Fruit fly (Drosophila melanogaster): Measurements from ENCODE around the gene betaTub85D.

The betaTub85D gene

dm6 chr3R:9399951-9400392, 10.1 kb downstream of the betaTub85D start, which contains the start of gene CG34117 (continued):
- peak; percentile 75 for TF ChIP-seq dmrt99B (tag; optimal IDR thresholded peaks at IDR 0.05)
- no peak for TF ChIP-seq Dll (GFP tag; IDR thresholded peaks at IDR 0.05; ENCODE audit: partially characterized antibody)
- peak; percentile 58 for TF ChIP-seq CG16815 (GFP tag; optimal IDR thresholded peaks at IDR 0.05)
- TF ChIP-seq CG17612 (GFP tag; IDR thresholded peaks at IDR 0.05) = peak; percentile 5; the same call in 1 of the 2 replicates
- TF ChIP-seq CG12155 (GFP tag; optimal IDR thresholded peaks at IDR 0.05) = peak; percentile 81
- TF ChIP-seq ttk (GFP tag; IDR thresholded peaks at IDR 0.05) = peak; percentile 67
- peak; percentile 17 for TF ChIP-seq dm (GFP tag; optimal IDR thresholded peaks at IDR 0.05)
- peak; percentile 78 for TF ChIP-seq Aef1 (GFP tag; IDR thresholded peaks at IDR 0.05)
- TF ChIP-seq p53 (GFP tag; optimal IDR thresholded peaks at IDR 0.05) = no peak
- TF ChIP-seq CG3726 (GFP tag; IDR thresholded peaks at IDR 0.05) = 0 out of 3 replicates have a peak, but pooled peaks have one; percentile 17
- no peak for TF ChIP-seq CG3163 (GFP tag; optimal IDR thresholded peaks at IDR 0.05)
- peak; percentile 91 for TF ChIP-seq Xbp1 (GFP tag; optimal IDR thresholded peaks at IDR 0.05)
- TF ChIP-seq emc (GFP tag; optimal IDR thresholded peaks at IDR 0.05) = no peak
- peak; percentile 81 for TF ChIP-seq CG3847 (GFP tag; IDR thresholded peaks at IDR 0.05)
- TF ChIP-seq CG7987 (GFP tag; optimal IDR thresholded peaks at IDR 0.05) = peak; percentile 68

- no peak for TF ChIP-seq run (tag; optimal IDR thresholded peaks at IDR 0.05)
- peak in 1 of 2 experiments; percentile 67 for TF ChIP-seq tll (GFP tag; optimal IDR thresholded peaks at IDR 0.05)
- no peak for TF ChIP-seq disco-r (GFP tag; optimal IDR thresholded peaks at IDR 0.05)
- TF ChIP-seq hth (optimal IDR thresholded peaks at IDR 0.05) = no peak
- peak; percentile 43 for TF ChIP-seq cad (GFP tag; optimal IDR thresholded peaks at IDR 0.05)
- TF ChIP-seq CG9727 (GFP tag; optimal IDR thresholded peaks at IDR 0.05) = no peak
- TF ChIP-seq zen2 (GFP tag; IDR thresholded peaks at IDR 0.05; ENCODE audit: partially characterized antibody) = no peak
- no peak for TF ChIP-seq Trl (optimal IDR thresholded peaks at IDR 0.05)
- no peak for TF ChIP-seq Trl (GFP tag; optimal IDR thresholded peaks at IDR 0.05)
- peak; percentile 58 for TF ChIP-seq zen (tag; optimal IDR thresholded peaks at IDR 0.05)
- no peak for TF ChIP-seq CG1233 (GFP tag; optimal IDR thresholded peaks at IDR 0.05)
- no peak for TF ChIP-seq D19A (tag; optimal IDR thresholded peaks at IDR 0.05)
- TF ChIP-seq CG15479 (GFP tag; optimal IDR thresholded peaks at IDR 0.05) = peak; percentile 5
- no peak for TF ChIP-seq ken (GFP tag; IDR thresholded peaks at IDR 0.05)
- TF ChIP-seq Fer3 (tag; optimal IDR thresholded peaks at IDR 0.05) = no peak
- TF ChIP-seq H2.0 (GFP tag; IDR thresholded peaks at IDR 0.05) = no peak
Measured at dm6 chr3R:9399074-9399473, 11.0 kb downstream of the betaTub85D start.

dm6 chr3R:9397890-9398289, 12.2 kb downstream of the betaTub85D start, which contains the start of gene Or85f:
Or85f (plus strand) TSS chr3R:9398190.
- no peak for TF ChIP-seq CG15011 (GFP tag; optimal IDR thresholded peaks at IDR 0.05)
- no peak for TF ChIP-seq Poxn (GFP tag; IDR thresholded peaks at IDR 0.05)
- no peak for TF ChIP-seq NC2β (GFP tag; optimal IDR thresholded peaks at IDR 0.05)
- no peak for TF ChIP-seq Oli (tag; optimal IDR thresholded peaks at IDR 0.05)

- TF ChIP-seq CG4360 (GFP tag; IDR thresholded peaks at IDR 0.05) (0 out of 2 replicates have a peak, but pooled peaks have one; percentile 11), scrt (GFP tag; optimal IDR thresholded peaks at IDR 0.05) (peak; percentile 53), psq (GFP tag; optimal IDR thresholded peaks at IDR 0.05) (no peak), GATAe (GFP tag; conservative IDR thresholded peaks at IDR 0.05) (no peak), sqz (GFP tag; optimal IDR thresholded peaks at IDR 0.05) (no peak), chinmo (GFP tag; IDR thresholded peaks at IDR 0.05; ENCODE audit: partially characterized antibody) (no peak), CG8388 (GFP tag; optimal IDR thresholded peaks at IDR 0.05) (no peak), CG2199 (GFP tag; IDR thresholded peaks at IDR 0.05) (peak; percentile 57; the same call in 1 of the 3 replicates), mirr (GFP tag; optimal IDR thresholded peaks at IDR 0.05) (no peak), CG34422 (GFP tag; IDR thresholded peaks at IDR 0.05) (0 out of 3 replicates have a peak, but pooled peaks have one; percentile 17), Rx (GFP tag; IDR thresholded peaks at IDR 0.05) (no peak), D19A (tag; optimal IDR thresholded peaks at IDR 0.05) (peak; percentile 11), Meics (GFP tag; optimal IDR thresholded peaks at IDR 0.05) (no peak), fu2 (GFP tag; optimal IDR thresholded peaks at IDR 0.05) (no peak), CG13123 (GFP tag; optimal IDR thresholded peaks at IDR 0.05) (no peak)
Measured at dm6 chr3R:9395998-9396397, 14.1 kb downstream of the betaTub85D start.

Measured in whole organism, embryonic.